Worm (Caenorhabditis elegans) whole organism, midembryonic: ENCODE measurements around the gene K09H11.6.

ENCODE experiments used
- T22C8.4 ChIP-seq: fragments of 200-800 bp; sonication (Bioruptor generic); IDR thresholded peaks from 2 replicates; pipeline ENCODE4 v1.3.6; 2022; ENCODE audit warnings: missing genetic modification characterization, missing compliant biosample characterization
- cog-1 ChIP-seq: sonication (generic microtip); optimal IDR thresholded peaks from 2 replicates; lab custom pipeline; 2016; ENCODE audit warnings: missing genetic modification characterization, missing compliant biosample characterization
- flt-1 ChIP-seq: fragments of 200-800 bp; sonication (Bioruptor generic); IDR thresholded peaks from 2 replicates; pipeline ENCODE4 v1.3.6; 2022; ENCODE audit warnings: missing genetic modification characterization, missing compliant biosample characterization
- klf-2 ChIP-seq: fragments of 200-800 bp; sonication (Bioruptor generic); conservative IDR thresholded peaks from 2 replicates; pipeline ENCODE4 v1.3.6; 2022; ENCODE audit warnings: missing genetic modification reagents, missing genetic modification characterization, missing compliant biosample characterization
- med-1 ChIP-seq: sonication (generic microtip); optimal IDR thresholded peaks from 2 replicates; lab custom pipeline; 2017; ENCODE audit warnings: missing genetic modification characterization, mild to moderate bottlenecking, missing compliant biosample characterization, antibody characterized with exemption, missing genetic modification reagents; ENCODE audit not compliant: insufficient read depth
- ref-1 ChIP-seq: fragments of 200-800 bp; sonication (Bioruptor generic); conservative IDR thresholded peaks from 2 replicates; pipeline ENCODE4 v1.3.6; 2022; ENCODE audit warnings: missing genetic modification reagents, missing genetic modification characterization, missing compliant biosample characterization
- tab-1 ChIP-seq: fragments of 200-800 bp; sonication (Bioruptor generic); IDR thresholded peaks from 2 replicates; pipeline ENCODE4 v1.3.6; 2022; ENCODE audit warnings: missing genetic modification characterization, missing compliant biosample characterization
- ztf-23 ChIP-seq: fragments of 200-800 bp; sonication (Bioruptor generic); IDR thresholded peaks from 2 replicates; pipeline ENCODE4 v1.3.6; 2022; ENCODE audit warnings: missing genetic modification reagents, missing genetic modification characterization, missing compliant biosample characterization
- ztf-29 ChIP-seq: fragments of 200-800 bp; sonication (Bioruptor generic); IDR thresholded peaks from 2 replicates; pipeline ENCODE4 v1.3.6; 2022; ENCODE audit warnings: missing genetic modification reagents, missing genetic modification characterization, missing compliant biosample characterization

ce11 chrV:5765081-5765480, 29.1 kb upstream of the K09H11.6 start, which contains the start of gene pgph-2:
- TF ChIP-seq tab-1 (GFP tag; lab: Robert Waterston, UW) (no peak), med-1 (no peak), ztf-29 (GFP tag; lab: Robert Waterston, UW) (no peak), ref-1 (no peak), T22C8.4 (GFP tag; lab: Robert Waterston, UW) (no peak), flt-1 (GFP tag; lab: Robert Waterston, UW) (no peak), ztf-23 (GFP tag; lab: Robert Waterston, UW) (no peak), klf-2 (GFP tag; lab: Robert Waterston, UW) (no peak), cog-1 (no peak)
